Worm (Caenorhabditis elegans): ENCODE measurements around the gene srg-42.

srg-42 gene

DNA sequence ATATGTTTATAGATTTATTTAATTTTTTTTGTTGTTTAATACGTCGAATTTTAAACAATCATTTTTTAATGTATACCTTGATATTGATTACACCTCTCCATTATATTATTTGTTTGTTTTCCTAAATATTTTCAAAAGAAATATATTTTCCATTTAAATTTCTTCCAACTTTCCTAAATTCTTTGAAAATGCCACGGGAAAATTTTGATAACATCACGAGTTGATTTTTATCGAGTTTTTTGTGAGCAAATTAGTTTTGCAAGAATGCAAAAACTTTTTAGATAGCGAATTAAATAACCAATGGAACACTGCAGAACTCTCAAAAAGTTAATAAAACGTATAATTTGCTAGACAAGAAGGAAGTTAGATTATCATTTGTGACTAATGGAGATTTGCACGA, at the start of gene srg-42:
Gene srg-42 (minus strand): TSS at position 101 of the 400 bp plus-strand sequence.
- TF ChIP-seq madf-6 (GFP tag; IDR thresholded peaks at IDR 0.05) (no peak), F22D6.2 (tag; optimal IDR thresholded peaks at IDR 0.05) (no peak), mes-4 (tag; optimal IDR thresholded peaks at IDR 0.05) (no peak), F49E8.2 (tag; optimal IDR thresholded peaks at IDR 0.05; ENCODE audit: insufficient read depth) (no peak), hlh-12 (tag; optimal IDR thresholded peaks at IDR 0.05) (no peak), snpc-1.1 (tag; optimal IDR thresholded peaks at IDR 0.05; ENCODE audit: insufficient read depth) (no peak), nfyb-1 (GFP tag; IDR thresholded peaks at IDR 0.05) (no peak), xnd-1 (tag; optimal IDR thresholded peaks at IDR 0.05) (no peak)

DNA sequence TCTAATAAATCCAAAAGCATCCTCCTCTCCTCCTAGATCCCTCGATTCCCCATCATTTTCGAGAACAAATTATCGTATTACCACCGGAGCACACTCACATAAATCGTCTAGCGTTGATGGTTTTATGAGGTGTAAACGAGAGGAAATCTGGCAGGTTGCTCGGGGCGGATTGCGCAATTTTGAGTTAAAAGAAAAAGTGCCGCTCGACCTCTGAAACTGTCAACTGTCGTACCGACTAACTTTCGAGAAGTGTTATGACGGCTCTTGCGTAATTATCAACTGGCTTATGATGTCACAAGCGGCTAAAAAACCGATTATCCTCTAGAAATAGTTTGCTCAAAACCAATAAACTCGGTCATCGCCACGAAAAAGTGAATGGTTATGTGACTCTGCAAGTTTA, 48.6 kb upstream of the srg-42 start:
- TF ChIP-seq dpl-1 (GFP tag; optimal IDR thresholded peaks at IDR 0.05): no peak
- no peak for TF ChIP-seq atf-7 (tag; optimal IDR thresholded peaks at IDR 0.05)
- peak; percentile 5 for TF ChIP-seq unc-62 (GFP tag; optimal IDR thresholded peaks at IDR 0.05)
- no peak for TF ChIP-seq Y53F4B.3 (GFP tag; IDR thresholded peaks at IDR 0.05)

- TF ChIP-seq ccch-3 (GFP tag; optimal IDR thresholded peaks at IDR 0.05) (no peak), pbrm-1 (GFP tag; IDR thresholded peaks at IDR 0.05) (no peak), lag-1 (GFP tag; IDR thresholded peaks at IDR 0.05) (no peak), gei-17 (GFP tag; optimal IDR thresholded peaks at IDR 0.05) (no peak), B0019.2 (GFP tag; conservative IDR thresholded peaks at IDR 0.05) (no peak), zim-3 (tag; optimal IDR thresholded peaks at IDR 0.05) (no peak), T26A5.8 (tag; optimal IDR thresholded peaks at IDR 0.05) (no peak), F52B5.7 (tag; optimal IDR thresholded peaks at IDR 0.05) (no peak), mcd-1 (GFP tag; IDR thresholded peaks at IDR 0.05) (no peak), lin-40 (tag; optimal IDR thresholded peaks at IDR 0.05) (no peak), nhr-179 (tag; optimal IDR thresholded peaks at IDR 0.05) (no peak)
Measured at ce11 chrV:11204452-11204851, 46.6 kb upstream of the srg-42 start.

DNA sequence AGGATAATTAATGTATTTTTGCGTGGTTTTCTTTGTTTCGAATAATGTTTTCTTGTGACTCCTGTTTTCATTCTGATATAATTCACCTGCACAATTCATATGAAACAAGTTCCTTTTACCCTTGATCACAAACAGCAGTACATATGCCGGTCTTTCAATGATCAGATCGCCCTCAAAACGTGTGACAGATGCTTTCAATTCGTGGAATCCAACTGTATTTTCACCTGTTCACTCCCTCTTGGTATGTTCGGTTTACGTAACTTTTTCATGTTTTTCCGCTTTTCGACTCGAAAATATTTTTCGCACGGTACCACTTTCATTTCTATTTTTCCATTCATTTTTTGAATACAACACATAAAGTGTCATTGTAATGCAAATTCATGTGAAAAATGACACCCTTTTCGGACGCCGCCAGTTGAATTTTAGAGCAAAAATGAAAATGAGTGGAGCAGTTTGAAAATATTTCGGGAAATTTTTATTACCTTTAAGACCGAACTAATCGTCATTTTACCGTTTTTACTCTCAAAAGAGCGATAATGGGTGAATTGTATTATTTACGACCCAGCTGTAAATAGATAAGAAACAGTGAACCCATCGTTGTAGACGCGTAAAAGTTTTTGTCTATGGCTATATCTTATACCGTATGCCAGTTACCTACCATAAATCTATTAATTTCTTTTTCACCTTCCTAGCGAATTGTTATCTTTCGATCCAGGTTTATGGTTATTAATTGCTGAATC, 44.1 kb upstream of the srg-42 start, which contains the start of gene K10D6.4:
Gene K10D6.4 (plus strand): TSS at position 100 of the 740 bp plus-strand sequence.
- TF ChIP-seq lag-1 (GFP tag; IDR thresholded peaks at IDR 0.05) (no peak), F33H1.4 (GFP tag; IDR thresholded peaks at IDR 0.05) (no peak), K12H6.12 (tag; optimal IDR thresholded peaks at IDR 0.05) (no peak), dox-1 (GFP tag; IDR thresholded peaks at IDR 0.05) (no peak), fkh-3 (tag; optimal IDR thresholded peaks at IDR 0.05) (no peak), lir-1 (GFP tag; conservative IDR thresholded peaks at IDR 0.05) (no peak)

ce11 chrV:11200316-11200715, 42.5 kb upstream of the srg-42 start, which contains the start of gene K10D6.3:
Gene K10D6.3 (plus strand): TSS chrV:11200616.
- TF ChIP-seq xnd-1 (tag; optimal IDR thresholded peaks at IDR 0.05) (no peak), mcd-1 (GFP tag; IDR thresholded peaks at IDR 0.05) (no peak), him-1 (tag; optimal IDR thresholded peaks at IDR 0.05) (no peak), rcor-1 (GFP tag; IDR thresholded peaks at IDR 0.05) (no peak)

DNA sequence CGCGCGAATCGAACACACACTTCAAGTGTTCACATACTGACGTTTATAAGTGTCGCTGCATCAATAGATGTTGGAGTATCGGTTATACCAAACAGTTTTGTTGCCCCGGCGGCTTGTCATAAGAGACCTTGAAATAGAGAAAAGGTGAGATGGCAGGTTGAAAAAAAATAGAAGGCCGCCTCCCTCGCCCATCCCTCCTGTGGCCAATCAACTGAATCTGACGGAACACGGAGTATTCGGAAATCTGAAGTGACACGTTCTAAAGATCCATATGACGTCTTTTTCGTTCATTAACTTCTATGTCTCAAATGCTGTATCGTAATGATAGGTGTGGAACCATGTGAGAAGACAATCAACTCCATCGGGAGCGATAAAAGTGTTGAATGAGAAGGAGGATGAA, 41.6 kb upstream of the srg-42 start:
- TF ChIP-seq F52B5.7 (tag; optimal IDR thresholded peaks at IDR 0.05) (no peak), K12H6.12 (tag; optimal IDR thresholded peaks at IDR 0.05) (no peak), C17E4.6 (GFP tag; IDR thresholded peaks at IDR 0.05) (no peak), lin-40 (tag; optimal IDR thresholded peaks at IDR 0.05) (no peak), madf-6 (GFP tag; IDR thresholded peaks at IDR 0.05) (no peak), ceh-91 (GFP tag; IDR thresholded peaks at IDR 0.05) (no peak), ZK185.1 (tag; optimal IDR thresholded peaks at IDR 0.05; ENCODE audit: poor library complexity, severe bottlenecking) (no peak), F33H1.4 (GFP tag; IDR thresholded peaks at IDR 0.05) (no peak), atf-7 (tag; optimal IDR thresholded peaks at IDR 0.05) (no peak), bed-1 (GFP tag; IDR thresholded peaks at IDR 0.05) (no peak), rcor-1 (GFP tag; IDR thresholded peaks at IDR 0.05) (no peak), akir-1 (GFP tag; optimal IDR thresholded peaks at IDR 0.05) (no peak), nhr-179 (tag; optimal IDR thresholded peaks at IDR 0.05) (no peak), F37B4.10 (GFP tag; IDR thresholded peaks at IDR 0.05) (no peak), mcd-1 (GFP tag; IDR thresholded peaks at IDR 0.05) (no peak), snpc-1.1 (tag; optimal IDR thresholded peaks at IDR 0.05; ENCODE audit: insufficient read depth) (no peak), Y53G8AR.9 (GFP tag; conservative IDR thresholded peaks at IDR 0.05) (no peak), cebp-1 (GFP tag; IDR thresholded peaks at IDR 0.05) (no peak), cebp-1 (tag; optimal IDR thresholded peaks at IDR 0.05) (no peak)

Measured in whole organism, young adult.